Fruit fly (Drosophila melanogaster) whole organism, adult: ENCODE results near the gene CG13084.

Experiments
- CG14711 ChIP-seq: fragments of 200-800 bp; sonication (Bioruptor generic); optimal IDR thresholded peaks from 2 replicates; lab custom pipeline; 2018; ENCODE audit warnings: missing biosample characterization, mild to moderate bottlenecking, missing genetic modification characterization, moderate library complexity
- Clk ChIP-seq: fragments of 200-800 bp; sonication (Bioruptor generic); optimal IDR thresholded peaks from 2 replicates; lab custom pipeline; 2017; ENCODE audit warnings: missing biosample characterization, missing genetic modification characterization
- Mnt ChIP-seq: fragments of 200-800 bp; sonication (Bioruptor generic); optimal IDR thresholded peaks from 2 replicates; lab custom pipeline; 2016; ENCODE audit warnings: missing biosample characterization, mild to moderate bottlenecking, missing genetic modification characterization
- cnc ChIP-seq, 2 experiments: fragments of >200 bp; optimal IDR thresholded peaks; 2 replicates each; lab custom pipeline; 2017
- kay ChIP-seq: fragments of 200-800 bp; sonication (Bioruptor generic); peaks from one replicate; lab custom pipeline; 2016; ENCODE audit warnings: missing biosample characterization, missing genetic modification characterization, borderline replicate concordance
- ovo ChIP-seq: fragments of 200-800 bp; sonication (Bioruptor generic); optimal IDR thresholded peaks from 2 replicates; lab custom pipeline; 2016; ENCODE audit warnings: missing biosample characterization, missing genetic modification characterization

dm6 chr2L:19472256-19472655 lies 12.5 kb upstream of the CG13084 start:
- TF ChIP-seq ovo (GFP tag; lab: Kevin White, UChicago) (no peak), kay (GFP tag; lab: Kevin White, UChicago) (no peak), cnc (optimal IDR thresholded peaks at IDR 0.05; lab: Kevin White, UChicago) (no peak), Clk (GFP tag; lab: Kevin White, UChicago) (no peak), Mnt (GFP tag; lab: Kevin White, UChicago) (no peak), CG14711 (tag; lab: Kevin White, UChicago) (no peak)
